Fruit fly (Drosophila melanogaster): Measurements from ENCODE around the gene CG1275.

CG1275 gene

DNA sequence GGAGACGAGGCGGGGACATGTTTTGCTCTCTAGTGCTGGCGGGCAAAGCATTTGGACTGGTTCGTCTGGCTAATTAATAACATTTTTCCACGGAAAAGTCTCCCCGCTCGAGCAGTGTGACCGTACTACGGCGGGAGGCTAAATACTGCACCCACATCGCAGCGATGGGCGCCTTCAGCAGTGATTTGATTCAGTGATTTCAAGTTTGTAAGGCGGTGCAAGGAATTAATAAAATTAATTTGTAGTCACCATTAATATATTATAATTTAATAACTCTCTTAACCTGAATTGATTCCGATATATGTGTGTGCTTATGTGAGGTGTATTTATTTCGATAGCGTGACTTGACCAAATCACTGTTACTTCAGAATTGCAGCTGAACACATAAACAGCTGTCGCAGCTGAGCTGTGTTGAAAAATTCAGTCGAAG is 5.3 kb upstream of the CG1275 start, which contains the start of the genes oxt and CG13807 (continued):
- TF ChIP-seq CG14014 (GFP tag; IDR thresholded peaks at IDR 0.05) (peak; percentile 87), CG7556 (GFP tag; optimal IDR thresholded peaks at IDR 0.05) (peak; percentile 82), Ets65A (GFP tag) (no peak), lbe (GFP tag; optimal IDR thresholded peaks at IDR 0.05) (no peak), tap (tag; optimal IDR thresholded peaks at IDR 0.05) (peak; percentile 83), CG13424 (tag; optimal IDR thresholded peaks at IDR 0.05) (peak; percentile 93), CG12659 (GFP tag; optimal IDR thresholded peaks at IDR 0.05) (peak; percentile 92), gem (tag; optimal IDR thresholded peaks at IDR 0.05) (peak; percentile 93), CrebB (tag; optimal IDR thresholded peaks at IDR 0.05) (peak; percentile 64), CG6272 (GFP tag; IDR thresholded peaks at IDR 0.05) (peak; percentile 86), Atf6 (GFP tag; IDR thresholded peaks at IDR 0.05) (peak; percentile 85), HmgD (GFP tag; optimal IDR thresholded peaks at IDR 0.05) (no peak), fd64A (GFP tag; optimal IDR thresholded peaks at IDR 0.05) (peak; percentile 66), tin (GFP tag; optimal IDR thresholded peaks at IDR 0.05) (peak; percentile 83), twi (tag; optimal IDR thresholded peaks at IDR 0.05) (peak; percentile 88), Optix (GFP tag; IDR thresholded peaks at IDR 0.05) (peak; percentile 75), gt (GFP tag; IDR thresholded peaks at IDR 0.05) (peak; percentile 57), CG9797 (GFP tag; optimal IDR thresholded peaks at IDR 0.05) (peak; percentile 74), pum (GFP tag; optimal IDR thresholded peaks at IDR 0.05) (peak; percentile 73), fru (optimal IDR thresholded peaks at IDR 0.05) (no peak), chif (GFP tag; optimal IDR thresholded peaks at IDR 0.05) (peak; percentile 51 to 66), MESR4 (GFP tag; optimal IDR thresholded peaks at IDR 0.05) (peak; percentile 67), CG15696 (tag; optimal IDR thresholded peaks at IDR 0.05) (peak; percentile 81), Oaz (GFP tag; IDR thresholded peaks at IDR 0.05) (peak; percentile 75), bigmax (GFP tag; optimal IDR thresholded peaks at IDR 0.05) (no peak), CG11695 (GFP tag; IDR thresholded peaks at IDR 0.05) (peak; percentile 84), exex (tag; optimal IDR thresholded peaks at IDR 0.05) (peak; percentile 62), CG9817 (tag; optimal IDR thresholded peaks at IDR 0.05) (peak; percentile 90), Max (GFP tag; optimal IDR thresholded peaks at IDR 0.05) (peak; percentile 88), Sry-β (GFP tag; optimal IDR thresholded peaks at IDR 0.05) (peak; percentile 63), Dfd (GFP tag; optimal IDR thresholded peaks at IDR 0.05) (no peak), CG8944 (GFP tag; optimal IDR thresholded peaks at IDR 0.05) (no peak), CG31441 (GFP tag; IDR thresholded peaks at IDR 0.05) (peak; percentile 100), Spps (tag; optimal IDR thresholded peaks at IDR 0.05) (peak; percentile 77), CG17359 (tag; optimal IDR thresholded peaks at IDR 0.05) (peak; percentile 86), gce (GFP tag; IDR thresholded peaks at IDR 0.05) (peak; percentile 68; the same call in 2 of the 3 replicates), caup (GFP tag; optimal IDR thresholded peaks at IDR 0.05; ENCODE audit: severe bottlenecking) (peak; percentile 85), CoRest (tag; optimal IDR thresholded peaks at IDR 0.05) (peak; percentile 94), CG4730 (GFP tag; IDR thresholded peaks at IDR 0.05) (peak; percentile 80), PHDP (tag; optimal IDR thresholded peaks at IDR 0.05) (peak; percentile 92), CG12744 (GFP tag; optimal IDR thresholded peaks at IDR 0.05) (peak; percentile 57), so (GFP tag; IDR thresholded peaks at IDR 0.05) (peak; percentile 92), vvl (GFP tag; IDR thresholded peaks at IDR 0.05) (peak; percentile 94), dimm (GFP tag; IDR thresholded peaks at IDR 0.05) (peak; percentile 76), CG18476 (GFP tag; optimal IDR thresholded peaks at IDR 0.05) (peak; percentile 56), CG7745 (tag; optimal IDR thresholded peaks at IDR 0.05) (no peak), CG12299 (tag; optimal IDR thresholded peaks at IDR 0.05) (peak; percentile 82), Ptx1 (GFP tag; IDR thresholded peaks at IDR 0.05) (peak; percentile 92), ranshi (GFP tag; IDR thresholded peaks at IDR 0.05) (peak; percentile 91), Myb (GFP tag; optimal IDR thresholded peaks at IDR 0.05) (peak; percentile 1), scrt (GFP tag; optimal IDR thresholded peaks at IDR 0.05) (peak; percentile 62), crol (GFP tag; IDR thresholded peaks at IDR 0.05) (peak; percentile 44; the same call in 1 of the 2 replicates)
